Fruit fly (Drosophila melanogaster): ENCODE data around the gene CG31437.

CG31437 gene

dm6 chr3R:25400545-25400944 lies 17.0 kb downstream of the CG31437 start, which contains the start of gene Muc96D:
TSS of gene Muc96D (minus strand) at chr3R:25400645.
- TF ChIP-seq Ets96B (tag; optimal IDR thresholded peaks at IDR 0.05) (no peak), Blimp-1 (GFP tag; optimal IDR thresholded peaks at IDR 0.05) (no peak), fkh (GFP tag; optimal IDR thresholded peaks at IDR 0.05) (no peak), Sox14 (GFP tag; optimal IDR thresholded peaks at IDR 0.05) (no peak), CG1621 (tag; optimal IDR thresholded peaks at IDR 0.05) (no peak), ss (GFP tag; optimal IDR thresholded peaks at IDR 0.05) (no peak), Hr4 (GFP tag; optimal IDR thresholded peaks at IDR 0.05) (no peak), Met (GFP tag; optimal IDR thresholded peaks at IDR 0.05) (no peak), CG8632 (GFP tag; optimal IDR thresholded peaks at IDR 0.05) (no peak), pdm3 (GFP tag; optimal IDR thresholded peaks at IDR 0.05) (no peak), Ets21C (GFP tag; optimal IDR thresholded peaks at IDR 0.05) (no peak)

dm6 chr3R:25427175-25427574 lies 43.7 kb downstream of the CG31437 start:
- TF ChIP-seq Lpt (GFP tag; optimal IDR thresholded peaks at IDR 0.05) = no peak
- TF ChIP-seq Hr38 (GFP tag; optimal IDR thresholded peaks at IDR 0.05) = no peak
- TF ChIP-seq fkh (GFP tag; optimal IDR thresholded peaks at IDR 0.05) = no peak
- no peak for TF ChIP-seq CG6854 (GFP tag; optimal IDR thresholded peaks at IDR 0.05)
- no peak for TF ChIP-seq Blimp-1 (GFP tag; optimal IDR thresholded peaks at IDR 0.05)
- TF ChIP-seq CG6808 (GFP tag; optimal IDR thresholded peaks at IDR 0.05) = no peak
- TF ChIP-seq lz (GFP tag; optimal IDR thresholded peaks at IDR 0.05) = no peak
- no peak for TF ChIP-seq Met (GFP tag; optimal IDR thresholded peaks at IDR 0.05)
- TF ChIP-seq CG10669 (GFP tag; optimal IDR thresholded peaks at IDR 0.05) = no peak
